Worm (Caenorhabditis elegans): ENCODE results near the gene C34C12.2.

The C34C12.2 gene

ce11 chrIII:3505051-3505548, 51.5 kb downstream of the C34C12.2 start, which contains the start of gene lias-1 (continued):
- TF ChIP-seq nhr-77 (tag; optimal IDR thresholded peaks at IDR 0.05) (no peak), lin-39 (tag; optimal IDR thresholded peaks at IDR 0.05) (no peak)
